Worm (Caenorhabditis elegans): ENCODE data around the gene mec-18.

Gene mec-18

ce11 chrX:4274116-4274515 lies at the start of gene mec-18:
Gene mec-18 (minus strand): TSS chrX:4274216.
- TF ChIP-seq mbf-1 (tag; optimal IDR thresholded peaks at IDR 0.05) = no peak
- TF ChIP-seq unc-55 (GFP tag; optimal IDR thresholded peaks at IDR 0.05) = peak; percentile 9
- TF ChIP-seq blmp-1 (tag; optimal IDR thresholded peaks at IDR 0.05; ENCODE audit: insufficient read depth) = no peak

- TF ChIP-seq dmd-4 (tag; optimal IDR thresholded peaks at IDR 0.05) (no peak), alr-1 (tag; optimal IDR thresholded peaks at IDR 0.05) (no peak), ama-1 (optimal IDR thresholded peaks at IDR 0.05) (no peak), lin-11 (tag; optimal IDR thresholded peaks at IDR 0.05) (no peak), unc-62 (GFP tag; optimal IDR thresholded peaks at IDR 0.05) (no peak), ceh-82 (tag; optimal IDR thresholded peaks at IDR 0.05) (no peak), mbf-1 (tag; optimal IDR thresholded peaks at IDR 0.05) (no peak)
Measured at ce11 chrX:4322847-4323455, 48.9 kb upstream of the mec-18 start.

DNA sequence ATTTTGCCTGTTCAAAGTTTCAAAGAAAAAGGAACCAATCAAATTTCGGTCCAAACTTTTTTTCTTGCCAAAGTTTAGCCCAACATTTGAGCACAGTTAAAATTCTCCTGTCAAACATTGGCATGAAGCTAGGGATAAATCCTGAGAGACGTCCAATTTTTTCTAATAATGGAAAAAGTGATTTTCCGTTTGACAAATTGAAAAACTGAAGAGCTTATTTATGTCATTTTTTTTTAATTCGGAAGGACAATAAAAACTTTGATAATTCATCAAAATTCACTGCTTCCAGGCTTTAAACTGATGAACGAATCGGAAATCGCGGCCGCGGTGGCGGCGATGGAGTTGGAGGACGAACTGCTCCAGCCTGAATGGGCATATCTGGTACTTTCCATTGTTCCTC lies 46.5 kb upstream of the mec-18 start, which contains the start of gene dop-6:
Gene dop-6 (plus strand): TSS at position 301 of the 400 bp plus-strand sequence.
- TF ChIP-seq elt-1 (tag; optimal IDR thresholded peaks at IDR 0.05) (no peak), skn-1 (tag; optimal IDR thresholded peaks at IDR 0.05) (no peak), fos-1 (tag; optimal IDR thresholded peaks at IDR 0.05) (no peak), mab-5 (tag; optimal IDR thresholded peaks at IDR 0.05) (no peak), unc-55 (GFP tag; optimal IDR thresholded peaks at IDR 0.05) (no peak), mdl-1 (tag; optimal IDR thresholded peaks at IDR 0.05) (no peak), unc-39 (tag; optimal IDR thresholded peaks at IDR 0.05) (no peak), egl-27 (tag; optimal IDR thresholded peaks at IDR 0.05) (no peak), ztf-11 (tag; optimal IDR thresholded peaks at IDR 0.05) (no peak), ZK546.5 (tag; optimal IDR thresholded peaks at IDR 0.05) (no peak), aly-2 (tag; optimal IDR thresholded peaks at IDR 0.05) (no peak), peb-1 (tag; optimal IDR thresholded peaks at IDR 0.05) (no peak), nhr-77 (tag; optimal IDR thresholded peaks at IDR 0.05) (no peak), lsy-2 (tag; optimal IDR thresholded peaks at IDR 0.05) (no peak), ceh-82 (tag; optimal IDR thresholded peaks at IDR 0.05) (no peak), elt-3 (tag; optimal IDR thresholded peaks at IDR 0.05) (no peak), C34F6.9 (tag; optimal IDR thresholded peaks at IDR 0.05) (no peak)

ce11 chrX:4317095-4317494 lies 43.1 kb upstream of the mec-18 start:
- TF ChIP-seq sma-9 (GFP tag; optimal IDR thresholded peaks at IDR 0.05) = peak; percentile 20
- TF ChIP-seq sma-9 (tag; optimal IDR thresholded peaks at IDR 0.05) = no peak
- TF ChIP-seq elt-3 (tag; optimal IDR thresholded peaks at IDR 0.05) = no peak

ce11 chrX:4314939-4315338 lies 40.9 kb upstream of the mec-18 start:
- peak; percentile 5 for TF ChIP-seq sem-4 (tag; optimal IDR thresholded peaks at IDR 0.05)
- no peak for TF ChIP-seq alr-1 (tag; optimal IDR thresholded peaks at IDR 0.05)

DNA sequence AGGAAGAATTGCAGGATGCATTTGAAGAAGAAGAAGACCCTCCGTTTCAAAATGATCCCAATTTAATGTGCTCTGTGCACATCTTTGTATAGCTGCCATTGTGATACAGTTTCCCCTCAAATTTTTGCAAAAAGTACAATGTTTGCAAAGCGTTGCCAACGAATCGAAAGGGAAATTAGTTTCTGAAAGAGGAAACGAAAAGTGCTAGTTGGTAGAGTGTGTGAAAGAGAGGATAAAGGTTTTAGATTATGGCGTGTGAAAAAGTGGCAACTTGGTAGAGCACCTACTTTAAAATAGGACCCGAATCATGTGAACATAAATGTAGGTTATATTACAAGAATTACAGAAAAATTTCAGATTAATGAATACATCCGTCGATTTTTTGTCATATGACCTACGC lies 37.7 kb upstream of the mec-18 start, which contains the start of gene C52B9.8:
Gene C52B9.8 (minus strand): TSS at position 101 of the 400 bp plus-strand sequence.
- no peak for TF ChIP-seq peb-1 (tag; optimal IDR thresholded peaks at IDR 0.05)
- TF ChIP-seq Y55F3AM.14 (GFP tag; optimal IDR thresholded peaks at IDR 0.05) = no peak
- no peak for TF ChIP-seq unc-62 (GFP tag; optimal IDR thresholded peaks at IDR 0.05)
- no peak for TF ChIP-seq elt-3 (tag; optimal IDR thresholded peaks at IDR 0.05)
- TF ChIP-seq alr-1 (tag; optimal IDR thresholded peaks at IDR 0.05) = no peak
- no peak for TF ChIP-seq ceh-16 (tag; optimal IDR thresholded peaks at IDR 0.05)
- TF ChIP-seq ztf-1 (GFP tag; conservative IDR thresholded peaks at IDR 0.05) = no peak
- TF ChIP-seq ztf-11 (tag; optimal IDR thresholded peaks at IDR 0.05) = no peak
- no peak for TF ChIP-seq sma-3 (GFP tag; optimal IDR thresholded peaks at IDR 0.05)
- no peak for TF ChIP-seq fos-1 (tag; optimal IDR thresholded peaks at IDR 0.05)
- no peak for TF ChIP-seq blmp-1 (tag; optimal IDR thresholded peaks at IDR 0.05; ENCODE audit: insufficient read depth)
- no peak for TF ChIP-seq mab-5 (tag; optimal IDR thresholded peaks at IDR 0.05)
- TF ChIP-seq mdl-1 (tag; optimal IDR thresholded peaks at IDR 0.05) = no peak
- TF ChIP-seq lin-11 (tag; optimal IDR thresholded peaks at IDR 0.05) = no peak
- TF ChIP-seq mbf-1 (tag; optimal IDR thresholded peaks at IDR 0.05) = no peak
- no peak for TF ChIP-seq dmd-4 (tag; optimal IDR thresholded peaks at IDR 0.05)

Data from whole organism, L2 larva.